Worm (Caenorhabditis elegans) whole organism, young adult: ENCODE data around the gene fbxa-157.

Experiments
- B0035.1 ChIP-seq: sonication (generic microtip); optimal IDR thresholded peaks from 2 replicates; lab custom pipeline; 2016; ENCODE audit warnings: missing genetic modification characterization, mild to moderate bottlenecking, missing compliant biosample characterization, missing genotype, missing genetic modification reagents
- B0261.1 ChIP-seq: sonication (generic microtip); optimal IDR thresholded peaks from 2 replicates; lab custom pipeline; 2016; ENCODE audit warnings: mild to moderate bottlenecking, missing genetic modification characterization, moderate library complexity, missing compliant biosample characterization
- F49E8.2 ChIP-seq: sonication (generic microtip); optimal IDR thresholded peaks from 3 replicates; lab custom pipeline; 2017; ENCODE audit warnings: missing genetic modification characterization, mild to moderate bottlenecking, missing compliant biosample characterization, antibody characterized with exemption, moderate library complexity; ENCODE audit not compliant: insufficient read depth
- F57A8.1 ChIP-seq: fragments of 200-800 bp; sonication (Bioruptor generic); optimal IDR thresholded peaks from 2 replicates; lab custom pipeline; 2018; ENCODE audit warnings: mild to moderate bottlenecking, missing genetic modification characterization, moderate library complexity, missing compliant biosample characterization
- T07F8.4 ChIP-seq: sonication (generic microtip); optimal IDR thresholded peaks from 2 replicates; lab custom pipeline; 2016; ENCODE audit warnings: mild to moderate bottlenecking, missing genetic modification characterization, moderate library complexity, missing compliant biosample characterization
- ceh-40 ChIP-seq: fragments of 200-800 bp; sonication (Bioruptor generic); IDR thresholded peaks from 2 replicates; pipeline ENCODE4 v1.3.6; 2022; ENCODE audit warnings: missing genetic modification characterization, missing compliant biosample characterization
- die-1 ChIP-seq: sonication (generic microtip); optimal IDR thresholded peaks from 2 replicates; lab custom pipeline; 2016; ENCODE audit warnings: missing genotype, mild to moderate bottlenecking, missing genetic modification characterization, missing compliant biosample characterization
- let-607 ChIP-seq, 2 experiments: fragments of 200-800 bp in 1 of 2; sonication (Bioruptor generic) in 1 of 2; sonication (generic microtip) in 1 of 2; optimal IDR thresholded peaks; 2 replicates each; lab custom pipeline; 2016 to 2018; ENCODE audit warnings: mild to moderate bottlenecking in 2 of 2, missing compliant biosample characterization in 2 of 2, missing genetic modification characterization in 2 of 2, moderate library complexity in 2 of 2, missing genotype in 1 of 2
- lin-40 ChIP-seq: sonication (generic microtip); optimal IDR thresholded peaks from 2 replicates; lab custom pipeline; 2016; ENCODE audit warnings: missing genetic modification characterization, mild to moderate bottlenecking, missing compliant biosample characterization, missing genotype, missing genetic modification reagents
- lsl-1 ChIP-seq: fragments of 200-800 bp; sonication (Bioruptor generic); optimal IDR thresholded peaks from 2 replicates; lab custom pipeline; 2018; ENCODE audit warnings: mild to moderate bottlenecking, missing genetic modification characterization, moderate library complexity, missing compliant biosample characterization
- madf-10 ChIP-seq: sonication (generic microtip); optimal IDR thresholded peaks from 2 replicates; lab custom pipeline; 2016; ENCODE audit warnings: mild to moderate bottlenecking, missing genetic modification characterization, missing compliant biosample characterization
- rec-8 ChIP-seq, 2 experiments: sonication (generic microtip); optimal IDR thresholded peaks; 2 replicates each; lab custom pipeline; 2016; ENCODE audit warnings: mild to moderate bottlenecking in 2 of 2, missing genetic modification characterization in 2 of 2, missing genetic modification reagents in 2 of 2, missing genotype in 2 of 2, missing biosample characterization in 1 of 2, missing compliant biosample characterization in 1 of 2, moderate library complexity in 1 of 2
- rpc-1 ChIP-seq, 2 experiments: fragments of 150-350 bp in 1 of 2; sonication (generic microtip) in 1 of 2; optimal IDR thresholded peaks; 2 replicates each; lab custom pipeline; 2014 to 2018; ENCODE audit warnings: missing biosample characterization in 1 of 2, missing genetic modification characterization in 1 of 2, missing genetic modification reagents in 1 of 2, missing genotype in 1 of 2
- snpc-1.3 ChIP-seq: sonication (generic microtip); optimal IDR thresholded peaks from 2 replicates; lab custom pipeline; 2017; ENCODE audit warnings: missing genetic modification characterization, mild to moderate bottlenecking, missing compliant biosample characterization, antibody characterized with exemption, moderate library complexity, missing genotype, missing genetic modification reagents; ENCODE audit not compliant: insufficient read depth
- tbp1 ChIP-seq: fragments of 200-800 bp; sonication (Bioruptor generic); optimal IDR thresholded peaks from 2 replicates; lab custom pipeline; 2018; ENCODE audit warnings: mild to moderate bottlenecking, missing genetic modification characterization, missing compliant biosample characterization
- xnd-1 ChIP-seq: sonication (generic microtip); optimal IDR thresholded peaks from 2 replicates; lab custom pipeline; 2016; ENCODE audit warnings: missing genotype, missing genetic modification reagents, missing genetic modification characterization, missing compliant biosample characterization
- ztf-18 ChIP-seq: sonication (generic microtip); optimal IDR thresholded peaks from 2 replicates; lab custom pipeline; 2016; ENCODE audit warnings: missing genotype, mild to moderate bottlenecking, missing genetic modification characterization, missing compliant biosample characterization
- ztf-25 ChIP-seq: fragments of 200-800 bp; sonication (Bioruptor generic); IDR thresholded peaks from 2 replicates; pipeline ENCODE4 v1.3.6; 2022; ENCODE audit warnings: missing genetic modification reagents, missing genetic modification characterization, missing compliant biosample characterization

Gene fbxa-157

ce11 chrV:17947266-17947665 lies 47.7 kb downstream of the fbxa-157 start:
- no peak for TF ChIP-seq ztf-25
- TF ChIP-seq F49E8.2 (tag; lab: Kevin White, UChicago): no peak
- TF ChIP-seq xnd-1 (tag; lab: Kevin White, UChicago): no peak
- no peak for TF ChIP-seq madf-10 (tag; lab: Kevin White, UChicago)
- TF ChIP-seq snpc-1.3 (tag; lab: Kevin White, UChicago): no peak
- no peak for TF ChIP-seq B0261.1 (tag; lab: Kevin White, UChicago)
- TF ChIP-seq rpc-1 (optimal IDR thresholded peaks at IDR 0.05; lab: Kevin White, UChicago): no peak
- TF ChIP-seq rpc-1 (tag; optimal IDR thresholded peaks at IDR 0.05; lab: Kevin White, UChicago): peak; percentile 63
- TF ChIP-seq tbp1 (GFP tag; lab: Kevin White, UChicago): peak; percentile 73
- TF ChIP-seq B0035.1 (tag; lab: Kevin White, UChicago): no peak
- no peak for TF ChIP-seq ztf-18
- no peak for TF ChIP-seq T07F8.4 (tag; lab: Kevin White, UChicago)
- no peak for TF ChIP-seq lin-40 (tag; lab: Kevin White, UChicago)
- TF ChIP-seq, all 124 proteins: peak for 2

DNA sequence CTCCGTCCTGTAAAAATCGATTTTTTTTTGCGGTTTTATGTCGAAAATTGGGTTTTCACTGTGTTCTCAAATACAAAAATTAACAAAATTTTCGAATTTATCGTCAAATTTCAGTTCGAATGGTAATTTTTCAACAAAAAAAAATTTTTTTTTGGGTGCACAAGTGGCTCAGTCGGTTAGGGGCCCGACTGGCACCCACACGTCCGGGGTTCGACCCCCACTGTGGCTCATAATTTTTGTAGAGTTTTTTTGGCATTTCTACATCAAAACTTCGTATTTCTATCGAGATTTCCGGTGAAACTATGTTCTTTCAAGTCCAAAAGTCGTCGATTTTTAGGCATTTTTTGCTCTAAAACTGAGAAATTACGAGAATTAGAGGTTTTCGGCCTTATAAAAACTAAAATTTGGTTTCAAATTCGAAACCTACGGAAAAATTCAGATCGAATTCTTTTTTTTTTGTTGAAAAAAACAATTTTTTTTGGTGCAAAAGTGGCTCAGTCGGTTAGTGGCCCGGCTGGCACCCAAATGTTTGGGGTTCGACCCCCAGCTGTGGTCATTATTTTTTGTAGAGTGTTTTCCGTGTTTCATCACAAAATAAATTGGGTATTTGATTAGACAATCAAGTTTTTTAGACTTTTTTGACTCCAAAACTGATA lies 48.6 kb downstream of the fbxa-157 start:
- TF ChIP-seq let-607 (tag; optimal IDR thresholded peaks at IDR 0.05; lab: Kevin White, UChicago): no peak
- TF ChIP-seq rpc-1 (optimal IDR thresholded peaks at IDR 0.05; lab: Kevin White, UChicago): no peak
- TF ChIP-seq rpc-1 (tag; optimal IDR thresholded peaks at IDR 0.05; lab: Kevin White, UChicago): peak; percentile 66
- TF ChIP-seq B0261.1 (tag; lab: Kevin White, UChicago): peak; percentile 32
- TF ChIP-seq tbp1 (GFP tag; lab: Kevin White, UChicago): peak; percentile 56

DNA sequence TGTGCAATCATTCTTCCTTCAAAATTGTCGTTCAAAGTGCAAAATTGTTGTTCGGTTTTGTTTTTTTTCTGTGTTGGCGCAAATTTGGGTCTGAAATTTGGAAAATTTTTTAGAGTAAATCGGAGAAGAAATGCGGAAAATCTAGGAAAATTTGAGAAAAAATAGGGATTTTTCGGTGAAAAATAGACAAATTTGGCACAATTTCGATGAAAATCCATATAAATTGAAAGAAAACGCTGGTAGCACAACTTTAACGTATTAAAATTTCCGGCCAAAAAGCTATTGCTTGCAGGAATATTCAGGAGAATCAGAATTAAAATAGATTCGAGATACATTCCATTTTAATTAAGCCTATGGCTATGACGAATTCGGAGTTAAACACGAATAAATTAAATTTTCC lies 49.5 kb downstream of the fbxa-157 start, which contains the start of gene dpy-21:
TSS of gene dpy-21 (minus strand) at position 101 of the 400 bp plus-strand sequence.
- TF ChIP-seq die-1 (tag; lab: Kevin White, UChicago): no peak
- TF ChIP-seq rec-8 (tag; optimal IDR thresholded peaks at IDR 0.05; lab: Kevin White, UChicago): no peak
- TF ChIP-seq F57A8.1 (GFP tag; lab: Kevin White, UChicago): no peak
- no peak for TF ChIP-seq ceh-40
- no peak for TF ChIP-seq lsl-1 (GFP tag; lab: Kevin White, UChicago)
- TF ChIP-seq, all 124 proteins: peak for 0
